Fruit fly (Drosophila melanogaster) whole organism, wandering third instar larva: ENCODE results near the gene CG32106.
A peak's percentile ranks its signal among the peaks of the same experiment; 100 is the strongest.

ENCODE experiments used
- Abd-B ChIP-seq: fragments of >200 bp; optimal IDR thresholded peaks from 2 replicates; lab custom pipeline; 2017; ENCODE audit warnings: missing biosample characterization, missing genetic modification characterization
- Dfd ChIP-seq: fragments of >200 bp; optimal IDR thresholded peaks from 2 replicates; lab custom pipeline; 2017; ENCODE audit warnings: missing biosample characterization, missing genetic modification characterization
- Dif ChIP-seq: fragments of 200-275, 200-300 bp; sonication (Bioruptor generic); optimal IDR thresholded peaks from 2 replicates; lab custom pipeline; 2018; ENCODE audit warnings: missing biosample characterization, missing genetic modification characterization; ENCODE audit not compliant: partially characterized antibody
- GATAd ChIP-seq: sonication (Bioruptor generic); optimal IDR thresholded peaks from 2 replicates; lab custom pipeline; 2016; ENCODE audit warnings: missing biosample characterization, missing genetic modification characterization
- Hr78 ChIP-seq: fragments of >200 bp; optimal IDR thresholded peaks from 2 replicates; lab custom pipeline; 2017; ENCODE audit warnings: missing biosample characterization, missing genetic modification characterization
- Jra ChIP-seq: sonication (Bioruptor generic); optimal IDR thresholded peaks from 2 replicates; lab custom pipeline; 2016; ENCODE audit warnings: missing biosample characterization, missing genetic modification characterization
- Mio ChIP-seq: sonication (Bioruptor generic); optimal IDR thresholded peaks from 2 replicates; lab custom pipeline; 2016; ENCODE audit warnings: missing biosample characterization, missing genetic modification characterization
- brk ChIP-seq: fragments of 200-800 bp; sonication (Bioruptor generic); optimal IDR thresholded peaks from 2 replicates; lab custom pipeline; 2016; ENCODE audit warnings: missing biosample characterization, mild to moderate bottlenecking, missing genetic modification characterization
- dl ChIP-seq, 2 experiments: fragments of 175-275, 200-275 bp in 1 of 2; fragments of 200-275 bp in 1 of 2; sonication (Bioruptor generic); optimal IDR thresholded peaks; lab custom pipeline; 2018; ENCODE audit warnings: mild to moderate bottlenecking in 2 of 2, missing biosample characterization in 2 of 2, missing genetic modification characterization in 2 of 2, moderate library complexity in 2 of 2; ENCODE audit not compliant: partially characterized antibody in 2 of 2, insufficient read depth in 1 of 2
- h ChIP-seq: fragments of 200-800 bp; sonication (Bioruptor generic); optimal IDR thresholded peaks from 3 replicates; lab custom pipeline; 2016; ENCODE audit warnings: missing biosample characterization, mild to moderate bottlenecking, missing genetic modification characterization
- tai ChIP-seq: sonication (Bioruptor generic); optimal IDR thresholded peaks from 2 replicates; lab custom pipeline; 2016; ENCODE audit warnings: missing biosample characterization, missing genetic modification characterization

- TF ChIP-seq tai (GFP tag; lab: Kevin White, UChicago) (no peak), Mio (no peak), dl (GFP tag; optimal IDR thresholded peaks at IDR 0.05; lab: Kevin White, UChicago; ENCODE audit: insufficient read depth in 1 of 2, partially characterized antibody in 2 of 2) (no peak), brk (GFP tag; lab: Kevin White, UChicago) (no peak), Abd-B (GFP tag; lab: Kevin White, UChicago) (no peak), Jra (GFP tag; lab: Kevin White, UChicago) (no peak), Dif (GFP tag; lab: Kevin White, UChicago) (no peak), GATAd (GFP tag; lab: Kevin White, UChicago) (no peak), Hr78 (no peak), Dfd (no peak), h (GFP tag; lab: Kevin White, UChicago) (peak; percentile 16)
Observed at dm6 chr3L:12798795-12799311, 20.3 kb upstream of the CG32106 start.
